Fruit fly (Drosophila melanogaster) whole organism: ENCODE data around the gene CG12746.

Source experiments
- CG8478 ChIP-seq: fragments of >200 bp; optimal IDR thresholded peaks from 2 replicates; lab custom pipeline; 2018; ENCODE audit warnings: inconsistent platforms
- Dll ChIP-seq: fragments of >200 bp; optimal IDR thresholded peaks from 2 replicates; lab custom pipeline; 2017
- EcR ChIP-seq, 2 experiments: fragments of >200 bp; optimal IDR thresholded peaks; 2 replicates each; lab custom pipeline; 2017; ENCODE audit warnings: missing biosample characterization in 2 of 2, missing genetic modification characterization in 2 of 2, missing genetic modification reagents in 2 of 2
- pan ChIP-seq: fragments of >200 bp; optimal IDR thresholded peaks from 2 replicates; lab custom pipeline; 2017
- psq ChIP-seq: fragments of >200 bp; optimal IDR thresholded peaks from 2 replicates; lab custom pipeline; 2017
- usp ChIP-seq: fragments of >200 bp; optimal IDR thresholded peaks from 2 replicates; lab custom pipeline; 2017; ENCODE audit warnings: missing biosample characterization, missing genetic modification characterization, mixed read lengths

The CG12746 gene

dm6 chr3R:5551068-5551467 lies 13.6 kb upstream of the CG12746 start, which contains the start of gene mia:
Gene mia, minus strand, starts transcription at chr3R:5551168.
- TF ChIP-seq CG8478 (lab: Kevin White, UChicago) (no peak), psq (lab: Kevin White, UChicago) (no peak), pan (no peak), usp (GFP tag; lab: Kevin White, UChicago) (no peak)

- no peak for TF ChIP-seq EcR (GFP tag; optimal IDR thresholded peaks at IDR 0.05; lab: Kevin White, UChicago)
- TF ChIP-seq pan = no peak
- TF ChIP-seq Dll (lab: Kevin White, UChicago) = no peak
- no peak for TF ChIP-seq CG8478 (lab: Kevin White, UChicago)
- no peak for TF ChIP-seq psq (lab: Kevin White, UChicago)
- no peak for TF ChIP-seq usp (GFP tag; lab: Kevin White, UChicago)
Observed at dm6 chr3R:5551593-5551992, 13.1 kb upstream of the CG12746 start.

dm6 chr3R:5554082-5554481 lies 10.6 kb upstream of the CG12746 start, which contains the start of gene Pcmt:
Gene Pcmt, minus strand, starts transcription at chr3R:5554316.
- TF ChIP-seq CG8478 (lab: Kevin White, UChicago) = no peak
- TF ChIP-seq psq (lab: Kevin White, UChicago) = no peak
- no peak for TF ChIP-seq usp (GFP tag; lab: Kevin White, UChicago)

- no peak for TF ChIP-seq EcR (GFP tag; optimal IDR thresholded peaks at IDR 0.05; lab: Kevin White, UChicago)
- no peak for TF ChIP-seq psq (lab: Kevin White, UChicago)
- TF ChIP-seq pan = no peak
- no peak for TF ChIP-seq usp (GFP tag; lab: Kevin White, UChicago)
- TF ChIP-seq Dll (lab: Kevin White, UChicago) = no peak
- TF ChIP-seq CG8478 (lab: Kevin White, UChicago) = no peak
Observed at dm6 chr3R:5554852-5555251, 9.8 kb upstream of the CG12746 start, which contains the start of gene Snm1. Gene Snm1, plus strand, starts transcription at chr3R:5555084.

dm6 chr3R:5562956-5563355 lies 1.7 kb upstream of the CG12746 start:
- TF ChIP-seq usp (GFP tag; lab: Kevin White, UChicago) (no peak), CG8478 (lab: Kevin White, UChicago) (no peak), psq (lab: Kevin White, UChicago) (no peak), pan (no peak), Dll (lab: Kevin White, UChicago) (no peak), EcR (GFP tag; optimal IDR thresholded peaks at IDR 0.05; lab: Kevin White, UChicago) (no peak)

dm6 chr3R:5563420-5563819 lies 1.2 kb upstream of the CG12746 start, which contains the start of gene Pi4KIIalpha:
Gene Pi4KIIalpha, minus strand, starts transcription at chr3R:5563652.
- TF ChIP-seq pan (no peak), Dll (lab: Kevin White, UChicago) (no peak)

- TF ChIP-seq usp (GFP tag; lab: Kevin White, UChicago) = no peak
- TF ChIP-seq EcR (GFP tag; optimal IDR thresholded peaks at IDR 0.05; lab: Kevin White, UChicago) = no peak
- TF ChIP-seq CG8478 (lab: Kevin White, UChicago) = no peak
Observed at dm6 chr3R:5565623-5566022, 958 bp downstream of the CG12746 start.

- TF ChIP-seq Dll (lab: Kevin White, UChicago) = no peak
- TF ChIP-seq CG8478 (lab: Kevin White, UChicago) = no peak
- TF ChIP-seq EcR (GFP tag; optimal IDR thresholded peaks at IDR 0.05; lab: Kevin White, UChicago) = no peak
- no peak for TF ChIP-seq pan
- TF ChIP-seq usp (GFP tag; lab: Kevin White, UChicago) = no peak
- TF ChIP-seq psq (lab: Kevin White, UChicago) = no peak
Observed at dm6 chr3R:5568590-5568989, 3.9 kb downstream of the CG12746 start, which contains the start of the genes CG2931 and Rheb. Gene CG2931, minus strand, starts transcription at chr3R:5568615. Gene Rheb, plus strand, starts transcription at chr3R:5568921.

- TF ChIP-seq usp (GFP tag; lab: Kevin White, UChicago) (no peak), CG8478 (lab: Kevin White, UChicago) (no peak), pan (no peak), EcR (GFP tag; optimal IDR thresholded peaks at IDR 0.05; lab: Kevin White, UChicago) (no peak), psq (lab: Kevin White, UChicago) (no peak), Dll (lab: Kevin White, UChicago) (no peak)
Observed at dm6 chr3R:5570635-5571436, 6.2 kb downstream of the CG12746 start, which contains the start of gene CRMP. Gene CRMP, plus strand, starts transcription at chr3R:5571108.

dm6 chr3R:5571437-5571750 lies 6.7 kb downstream of the CG12746 start:
- TF ChIP-seq pan (no peak), Dll (lab: Kevin White, UChicago) (no peak), psq (lab: Kevin White, UChicago) (no peak), usp (GFP tag; lab: Kevin White, UChicago) (no peak), CG8478 (lab: Kevin White, UChicago) (no peak), EcR (GFP tag; optimal IDR thresholded peaks at IDR 0.05; lab: Kevin White, UChicago) (no peak)

dm6 chr3R:5571756-5572155 lies 7.1 kb downstream of the CG12746 start:
- TF ChIP-seq pan = no peak
- no peak for TF ChIP-seq psq (lab: Kevin White, UChicago)
- no peak for TF ChIP-seq usp (GFP tag; lab: Kevin White, UChicago)
- no peak for TF ChIP-seq Dll (lab: Kevin White, UChicago)
- TF ChIP-seq EcR (GFP tag; optimal IDR thresholded peaks at IDR 0.05; lab: Kevin White, UChicago) = no peak
- no peak for TF ChIP-seq CG8478 (lab: Kevin White, UChicago)
